Worm (Caenorhabditis elegans) whole organism, mixed stage, embryonic: ENCODE results near the gene H20J04.4.

Experiments used
- ces-1 ChIP-seq: fragments of 150-350 bp; optimal IDR thresholded peaks from 2 replicates; lab custom pipeline; 2014; ENCODE audit warnings: missing biosample characterization, missing genetic modification reagents, missing genetic modification characterization
- elt-1 ChIP-seq: sonication (generic microtip); optimal IDR thresholded peaks from 2 replicates; lab custom pipeline; 2017; ENCODE audit warnings: missing genetic modification characterization, mild to moderate bottlenecking, missing compliant biosample characterization, antibody characterized with exemption, moderate library complexity, borderline replicate concordance; ENCODE audit not compliant: insufficient read depth
- elt-3 ChIP-seq: fragments of 150-350 bp; optimal IDR thresholded peaks from 2 replicates; lab custom pipeline; 2014; ENCODE audit warnings: missing biosample characterization, missing genetic modification characterization
- mab-5 ChIP-seq: fragments of 150-350 bp; optimal IDR thresholded peaks from 2 replicates; lab custom pipeline; 2014; ENCODE audit warnings: missing biosample characterization, missing genetic modification characterization
- mep-1 ChIP-seq: fragments of 150-350 bp; optimal IDR thresholded peaks from 2 replicates; lab custom pipeline; 2017; ENCODE audit warnings: missing biosample characterization, missing genetic modification reagents, missing genetic modification characterization, inconsistent platforms
- nhr-12 ChIP-seq: fragments of 150-350 bp; optimal IDR thresholded peaks from 2 replicates; lab custom pipeline; 2014; ENCODE audit warnings: missing biosample characterization, missing genetic modification characterization
- nhr-2 ChIP-seq: fragments of 150-350 bp; optimal IDR thresholded peaks from 2 replicates; lab custom pipeline; 2014; ENCODE audit warnings: missing biosample characterization, missing genetic modification characterization
- nhr-28 ChIP-seq: fragments of 150-350 bp; optimal IDR thresholded peaks from 2 replicates; lab custom pipeline; 2014; ENCODE audit warnings: missing biosample characterization, missing genetic modification characterization
- pha-4 ChIP-seq: fragments of 150-350 bp; optimal IDR thresholded peaks from 2 replicates; lab custom pipeline; 2018; ENCODE audit warnings: missing biosample characterization, missing genetic modification reagents, missing genetic modification characterization
- snpc-4 ChIP-seq: fragments of 150-350 bp; optimal IDR thresholded peaks from 2 replicates; lab custom pipeline; 2014; ENCODE audit warnings: missing biosample characterization, missing genetic modification characterization
- sptf-1 ChIP-seq: sonication (generic microtip); optimal IDR thresholded peaks from 2 replicates; lab custom pipeline; 2017; ENCODE audit warnings: mild to moderate bottlenecking, missing genetic modification characterization, moderate library complexity, missing compliant biosample characterization
- tbx-8 ChIP-seq: fragments of 200-800 bp; sonication (Bioruptor generic); optimal IDR thresholded peaks from 2 replicates; lab custom pipeline; 2018; ENCODE audit warnings: mild to moderate bottlenecking, missing genetic modification characterization, moderate library complexity, missing compliant biosample characterization

DNA sequence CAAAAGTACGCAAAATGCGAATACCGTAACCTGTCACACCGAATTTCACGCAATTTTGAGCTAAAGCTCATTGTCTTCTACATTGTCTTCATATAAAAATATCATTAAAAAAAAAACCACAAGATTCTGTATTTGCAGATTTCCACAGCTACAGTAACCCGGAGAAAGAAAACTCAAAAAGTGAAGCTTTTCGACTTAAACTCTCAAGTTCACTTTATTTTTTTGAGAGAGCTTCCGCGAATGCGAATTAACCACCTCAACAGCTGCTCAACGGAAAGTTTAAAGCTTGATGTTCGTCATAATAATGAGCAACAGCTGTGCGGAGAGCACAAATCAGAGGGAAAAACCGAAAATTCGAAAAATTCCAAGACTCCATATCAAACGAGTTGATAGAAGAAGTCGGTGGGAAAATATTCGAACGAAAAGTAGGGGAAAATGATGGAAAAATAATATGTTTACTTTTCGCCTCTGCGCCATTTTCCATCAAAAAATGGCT, 35.7 kb upstream of the H20J04.4 start:
- TF ChIP-seq nhr-12 (tag; lab: Kevin White, UChicago) = no peak
- no peak for TF ChIP-seq elt-1 (tag; lab: Kevin White, UChicago)
- TF ChIP-seq nhr-2 (tag; lab: Kevin White, UChicago) = no peak
- TF ChIP-seq sptf-1 (tag; lab: Kevin White, UChicago) = no peak
- TF ChIP-seq elt-3 (tag; lab: Kevin White, UChicago) = no peak
- no peak for TF ChIP-seq tbx-8
- no peak for TF ChIP-seq mep-1
- no peak for TF ChIP-seq nhr-28 (tag; lab: Kevin White, UChicago)
- TF ChIP-seq ces-1 = no peak
- no peak for TF ChIP-seq mab-5 (tag; lab: Kevin White, UChicago)
- TF ChIP-seq snpc-4 (tag; lab: Kevin White, UChicago) = no peak
- TF ChIP-seq pha-4 = no peak
